Worm (Caenorhabditis elegans): ENCODE measurements around the gene ZK994.6.
"Not testable (repeated sequence)": the region's sequence is repeated elsewhere in the genome, so short reads cannot be mapped to it uniquely, and the experiment has no call there.

The ZK994.6 gene

ce11 chrV:8536213-8536612 lies 29.0 kb upstream of the ZK994.6 start, which contains the start of gene his-39 (continued):
- TF ChIP-seq madf-5 (GFP tag; IDR thresholded peaks at IDR 0.05) (no peak), nhr-41 (GFP tag; IDR thresholded peaks at IDR 0.05) (no peak), dpl-1 (GFP tag; optimal IDR thresholded peaks at IDR 0.05) (no peak)

- TF ChIP-seq nhr-42 (GFP tag; IDR thresholded peaks at IDR 0.05) (peak; percentile 80), pha-4 (GFP tag; IDR thresholded peaks at IDR 0.05) (peak; percentile 89), tra-1 (GFP tag; IDR thresholded peaks at IDR 0.05) (peak; percentile 14; the same call in 1 of the 2 replicates), T26A8.4 (GFP tag; IDR thresholded peaks at IDR 0.05) (peak; percentile 80), mes-2 (tag; optimal IDR thresholded peaks at IDR 0.05; ENCODE audit: poor library complexity, severe bottlenecking) (peak; percentile 48), duxl-1 (tag; optimal IDR thresholded peaks at IDR 0.05; ENCODE audit: poor library complexity) (peak; percentile 16), F10B5.3 (tag; optimal IDR thresholded peaks at IDR 0.05) (peak; percentile 60), set-16 (GFP tag; IDR thresholded peaks at IDR 0.05) (peak; percentile 70), php-3 (GFP tag; IDR thresholded peaks at IDR 0.05) (peak; percentile 74; the same call in 1 of the 2 replicates), dmd-9 (GFP tag; IDR thresholded peaks at IDR 0.05) (0 out of 2 replicates have a peak, but pooled peaks have one; percentile 27), nhr-102 (tag; optimal IDR thresholded peaks at IDR 0.05) (peak; percentile 61), egl-43 (GFP tag; IDR thresholded peaks at IDR 0.05) (peak; percentile 56; the same call in 1 of the 2 replicates), hmg-1.1 (GFP tag; IDR thresholded peaks at IDR 0.05) (peak; percentile 30; the same call in 1 of the 2 replicates), mxl-3 (GFP tag; optimal IDR thresholded peaks at IDR 0.05) (peak; percentile 5), hlh-11 (tag; optimal IDR thresholded peaks at IDR 0.05) (peak; percentile 64), lin-1 (GFP tag; IDR thresholded peaks at IDR 0.05) (0 out of 2 replicates have a peak, but pooled peaks have one; percentile 16), aha-1 (tag) (peak; percentile 4), dmd-6 (GFP tag; IDR thresholded peaks at IDR 0.05) (peak; percentile 66), lin-29 (GFP tag; IDR thresholded peaks at IDR 0.05) (0 out of 2 replicates have a peak, but pooled peaks have one; percentile 12)
- not testable (repeated sequence) for TF ChIP-seq pha-4 (tag; optimal IDR thresholded peaks at IDR 0.05)
Measured at ce11 chrV:8534534-8535283, 27.5 kb upstream of the ZK994.6 start, which contains the start of the genes his-6 and his-5. TSS of gene his-6 (minus strand) at chrV:8534977. TSS of gene his-5 (plus strand) at chrV:8535214.

ce11 chrV:8533916-8534315 lies 26.7 kb upstream of the ZK994.6 start:
- no peak for TF ChIP-seq madf-5 (GFP tag; IDR thresholded peaks at IDR 0.05)
- TF ChIP-seq nhr-41 (GFP tag; IDR thresholded peaks at IDR 0.05) = no peak
- TF ChIP-seq lin-13 (GFP tag; optimal IDR thresholded peaks at IDR 0.05) = no peak
- TF ChIP-seq lin-1 (GFP tag; IDR thresholded peaks at IDR 0.05) = no peak
- TF ChIP-seq mdt-29 (GFP tag; IDR thresholded peaks at IDR 0.05) = no peak
- no peak for TF ChIP-seq rbr-2 (tag; optimal IDR thresholded peaks at IDR 0.05)
- TF ChIP-seq ztf-7 (tag; optimal IDR thresholded peaks at IDR 0.05) = no peak
- no peak for TF ChIP-seq ctbp-1 (GFP tag; IDR thresholded peaks at IDR 0.05)
- TF ChIP-seq mes-2 (tag; optimal IDR thresholded peaks at IDR 0.05; ENCODE audit: poor library complexity, severe bottlenecking) = no peak
- no peak for TF ChIP-seq ceh-44 (GFP tag; IDR thresholded peaks at IDR 0.05)
- no peak for TF ChIP-seq spr-3 (GFP tag; optimal IDR thresholded peaks at IDR 0.05)
- no peak for TF ChIP-seq pqm-1 (tag; optimal IDR thresholded peaks at IDR 0.05)
- TF ChIP-seq lin-29 (GFP tag; IDR thresholded peaks at IDR 0.05) = no peak
- TF ChIP-seq F26F4.8 (GFP tag; conservative IDR thresholded peaks at IDR 0.05) = no peak
- TF ChIP-seq nhr-42 (GFP tag; IDR thresholded peaks at IDR 0.05) = no peak
- TF ChIP-seq lir-3 (tag; optimal IDR thresholded peaks at IDR 0.05) = no peak
- no peak for TF ChIP-seq D1046.2 (GFP tag; IDR thresholded peaks at IDR 0.05)
- no peak for TF ChIP-seq nhr-111 (GFP tag; optimal IDR thresholded peaks at IDR 0.05)
- TF ChIP-seq vab-7 (GFP tag; IDR thresholded peaks at IDR 0.05) = no peak
